Worm (Caenorhabditis elegans): ENCODE results near the gene srsx-10.

DNA sequence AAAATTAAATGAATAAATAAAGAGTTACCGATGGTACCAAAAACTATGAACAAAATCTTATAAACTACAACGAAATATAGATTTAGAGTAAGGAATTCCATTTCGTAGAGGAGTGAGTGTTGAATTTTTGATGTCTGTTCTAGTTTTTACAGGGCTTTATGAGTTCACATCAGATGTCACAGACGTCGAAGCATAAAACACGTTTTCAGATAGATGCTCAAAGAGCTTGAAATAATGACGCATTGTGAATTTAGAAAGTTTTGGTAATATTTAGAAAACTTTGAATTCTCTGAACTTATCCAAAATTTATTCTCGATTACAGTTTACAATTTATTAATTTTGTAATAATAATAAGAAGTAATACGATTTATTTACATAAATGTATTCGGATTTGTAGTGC is 1.6 kb downstream of the srsx-10 start, which contains the start of gene srsx-9:
- no peak for TF ChIP-seq him-1 (tag; optimal IDR thresholded peaks at IDR 0.05)
- no peak for TF ChIP-seq dao-5 (tag; optimal IDR thresholded peaks at IDR 0.05)
